Worm (Caenorhabditis elegans): Measurements from ENCODE around the gene F54B11.8.

Gene F54B11.8

ce11 chrX:13584725-13585371, 18.9 kb downstream of the F54B11.8 start, which contains the start of gene unc-84:
unc-84 (plus strand) TSS chrX:13584775.
- TF ChIP-seq unc-98 (GFP tag; IDR thresholded peaks at IDR 0.05) (no peak), lin-13 (GFP tag; optimal IDR thresholded peaks at IDR 0.05) (no peak), egl-27 (tag; optimal IDR thresholded peaks at IDR 0.05) (no peak), aly-2 (tag; optimal IDR thresholded peaks at IDR 0.05) (no peak), hlh-17 (GFP tag; optimal IDR thresholded peaks at IDR 0.05; ENCODE audit: borderline replicate concordance) (no peak), ceh-63 (GFP tag; optimal IDR thresholded peaks at IDR 0.05) (no peak), efl-1 (optimal IDR thresholded peaks at IDR 0.05) (peak; percentile 11 to 74), efl-1 (GFP tag; optimal IDR thresholded peaks at IDR 0.05 in 1 of 2) (peak; percentile 79 to 97), nhr-28 (tag; optimal IDR thresholded peaks at IDR 0.05) (no peak), egl-13 (tag; optimal IDR thresholded peaks at IDR 0.05) (no peak), ceh-82 (tag; optimal IDR thresholded peaks at IDR 0.05) (no peak), swsn-7 (tag; optimal IDR thresholded peaks at IDR 0.05) (peak; percentile 2), Y116A8C.19 (tag; optimal IDR thresholded peaks at IDR 0.05; ENCODE audit: borderline replicate concordance) (no peak), lir-3 (tag; optimal IDR thresholded peaks at IDR 0.05; ENCODE audit: poor library complexity) (no peak), unc-62 (GFP tag; optimal IDR thresholded peaks at IDR 0.05) (no peak), lsy-2 (tag; optimal IDR thresholded peaks at IDR 0.05) (no peak), tbx-2 (tag; optimal IDR thresholded peaks at IDR 0.05) (peak; percentile 14), dpl-1 (GFP tag; optimal IDR thresholded peaks at IDR 0.05) (peak; percentile 54 to 78 (median 68)), efl-3 (GFP tag; optimal IDR thresholded peaks at IDR 0.05) (no peak), C04F5.9 (tag; optimal IDR thresholded peaks at IDR 0.05) (no peak), hpl-2 (GFP tag; optimal IDR thresholded peaks at IDR 0.05) (no peak), ceh-88 (GFP tag; IDR thresholded peaks at IDR 0.05) (no peak), mdl-1 (tag; optimal IDR thresholded peaks at IDR 0.05) (no peak), fos-1 (tag; optimal IDR thresholded peaks at IDR 0.05) (no peak), sptf-1 (tag; optimal IDR thresholded peaks at IDR 0.05) (no peak), aha-1 (tag; optimal IDR thresholded peaks at IDR 0.05) (no peak), dsc-1 (tag; optimal IDR thresholded peaks at IDR 0.05) (no peak), irx-1 (tag; optimal IDR thresholded peaks at IDR 0.05) (no peak), mep-1 (tag; optimal IDR thresholded peaks at IDR 0.05) (no peak), lin-39 (tag; optimal IDR thresholded peaks at IDR 0.05) (no peak), nhr-12 (tag; optimal IDR thresholded peaks at IDR 0.05) (no peak), unc-30 (tag; optimal IDR thresholded peaks at IDR 0.05) (no peak), rnt-1 (tag; optimal IDR thresholded peaks at IDR 0.05) (peak; percentile 59), pqm-1 (tag; optimal IDR thresholded peaks at IDR 0.05) (no peak), pag-3 (tag; optimal IDR thresholded peaks at IDR 0.05; ENCODE audit: borderline replicate concordance, insufficient read depth) (no peak), lin-14 (GFP tag; optimal IDR thresholded peaks at IDR 0.05) (peak; percentile 18), nhr-77 (tag; optimal IDR thresholded peaks at IDR 0.05) (no peak), zip-4 (GFP tag; optimal IDR thresholded peaks at IDR 0.05) (no peak), xbp-1 (tag; optimal IDR thresholded peaks at IDR 0.05) (no peak), zag-1 (tag; optimal IDR thresholded peaks at IDR 0.05) (no peak), nhr-47 (tag; optimal IDR thresholded peaks at IDR 0.05) (peak; percentile 49), lin-35 (GFP tag; optimal IDR thresholded peaks at IDR 0.05) (peak; percentile 45 to 77), nhr-85 (tag) (peak; percentile 58), mab-9 (GFP tag; IDR thresholded peaks at IDR 0.05) (no peak), fkh-8 (tag; optimal IDR thresholded peaks at IDR 0.05) (peak; percentile 8), unc-130 (tag; optimal IDR thresholded peaks at IDR 0.05) (no peak), jun-1 (tag; optimal IDR thresholded peaks at IDR 0.05) (no peak), nhr-76 (tag; optimal IDR thresholded peaks at IDR 0.05) (no peak), snu-23 (GFP tag; optimal IDR thresholded peaks at IDR 0.05) (no peak), nhr-11 (tag; optimal IDR thresholded peaks at IDR 0.05) (no peak), ama-1 (optimal IDR thresholded peaks at IDR 0.05) (no peak), unc-86 (tag; optimal IDR thresholded peaks at IDR 0.05) (no peak), elt-2 (tag; optimal IDR thresholded peaks at IDR 0.05) (no peak)
